Fruit fly (Drosophila melanogaster): ENCODE data around the gene CG42374.

DNA sequence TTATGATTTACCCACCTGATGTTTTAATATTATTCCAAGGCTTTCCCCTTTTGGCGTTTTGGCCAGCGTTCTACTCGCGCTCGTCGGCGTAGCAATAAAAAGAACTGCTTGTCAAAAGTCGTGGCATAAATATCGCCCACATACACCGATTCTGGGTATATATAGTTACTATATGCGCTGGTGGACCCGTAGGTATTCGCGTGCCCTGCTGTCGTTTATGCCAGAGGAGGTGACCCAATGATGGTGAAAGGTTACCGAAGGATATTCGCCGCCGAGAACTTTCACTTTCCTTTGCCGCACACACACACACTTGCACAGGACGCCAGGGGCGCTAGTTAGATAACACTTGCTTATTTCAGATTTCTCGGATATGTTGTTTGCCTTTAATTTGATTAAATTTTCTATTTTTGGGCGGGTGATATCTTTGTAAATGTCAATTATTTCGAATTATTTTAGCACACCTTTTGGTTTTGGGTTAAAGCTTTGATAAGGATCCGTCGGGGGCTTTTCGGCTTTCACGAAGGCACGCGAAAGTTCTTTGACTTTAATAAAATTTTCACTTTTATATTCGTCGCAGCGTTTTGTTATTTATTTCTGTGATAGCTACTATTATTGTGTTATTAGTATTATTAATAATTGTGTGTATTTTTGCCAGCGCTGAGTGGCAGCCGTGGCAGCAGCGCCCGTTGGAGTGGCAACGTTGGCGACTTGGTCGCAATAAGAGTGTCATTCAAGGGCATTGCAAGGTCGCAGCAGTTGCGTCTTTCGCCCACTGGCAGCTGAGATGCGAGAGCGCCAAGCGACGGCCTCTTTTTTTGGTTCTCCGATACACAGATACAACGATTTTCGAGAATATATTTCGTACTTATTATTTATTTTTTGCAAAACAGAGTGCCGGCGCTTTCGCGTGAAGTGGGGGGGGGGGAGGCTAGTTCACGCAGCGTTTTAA is 28.2 kb downstream of the CG42374 start:
- no peak for TF ChIP-seq CG34422 (GFP tag; IDR thresholded peaks at IDR 0.05)
- no peak for TF ChIP-seq klu (GFP tag; IDR thresholded peaks at IDR 0.05)
- no peak for TF ChIP-seq Rfx (GFP tag; IDR thresholded peaks at IDR 0.05)
- no peak for TF ChIP-seq Aef1 (GFP tag; IDR thresholded peaks at IDR 0.05)
- TF ChIP-seq Dp (GFP tag; optimal IDR thresholded peaks at IDR 0.05), result no peak
- no peak for TF ChIP-seq CG8388 (GFP tag; optimal IDR thresholded peaks at IDR 0.05)
- TF ChIP-seq CG13624 (GFP tag; optimal IDR thresholded peaks at IDR 0.05), result no peak
- no peak for TF ChIP-seq ara (GFP tag; IDR thresholded peaks at IDR 0.05)
- TF ChIP-seq Hmr (GFP tag; optimal IDR thresholded peaks at IDR 0.05), result no peak
- no peak for TF ChIP-seq CG8281 (tag; optimal IDR thresholded peaks at IDR 0.05)
- TF ChIP-seq ash1 (GFP tag; optimal IDR thresholded peaks at IDR 0.05), result no peak
